Worm (Caenorhabditis elegans): ENCODE results near the gene sucl-1.

DNA sequence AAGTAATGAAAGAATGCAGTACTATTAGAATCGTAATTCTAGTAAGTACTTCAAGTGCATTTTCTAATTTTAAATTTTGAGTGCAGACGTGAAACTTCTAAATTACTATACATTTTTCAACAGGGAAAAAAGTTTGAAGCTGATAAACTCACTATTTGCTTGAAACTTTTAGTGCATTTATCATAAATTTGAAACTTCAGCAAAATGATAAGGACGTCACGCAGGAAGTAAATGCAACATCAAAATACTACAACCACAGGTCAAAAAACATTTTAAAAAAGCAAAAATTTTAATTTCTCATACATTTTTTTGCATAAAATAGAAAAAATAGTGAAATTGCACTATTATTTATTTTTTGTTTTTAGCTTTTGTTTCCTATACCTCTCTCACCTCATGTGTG, 14.4 kb upstream of the sucl-1 start:
- no peak for TF ChIP-seq fkh-10 (GFP tag; optimal IDR thresholded peaks at IDR 0.05)
- no peak for TF ChIP-seq unc-62 (GFP tag; optimal IDR thresholded peaks at IDR 0.05)
